Worm (Caenorhabditis elegans) whole organism, early embryonic: ENCODE measurements around the gene F16G10.3.

Experiments
- F13C5.2 ChIP-seq: sonication (generic microtip); optimal IDR thresholded peaks from 2 replicates; lab custom pipeline; 2017; ENCODE audit warnings: mild to moderate bottlenecking, missing genetic modification characterization, inconsistent platforms, missing compliant biosample characterization
- aly-1 ChIP-seq: sonication (generic microtip); optimal IDR thresholded peaks from 2 replicates; lab custom pipeline; 2016; ENCODE audit warnings: missing genetic modification characterization, missing compliant biosample characterization
- ama-1 ChIP-seq: fragments of 150-350 bp; optimal IDR thresholded peaks from 2 replicates; lab custom pipeline; 2014
- ceh-36 ChIP-seq: sonication (generic microtip); optimal IDR thresholded peaks from 2 replicates; lab custom pipeline; 2016; ENCODE audit warnings: missing genetic modification characterization, inconsistent platforms, missing compliant biosample characterization
- flt-1 ChIP-seq: fragments of 200-800 bp; sonication (Bioruptor generic); IDR thresholded peaks from 2 replicates; pipeline ENCODE4 v1.3.6; 2022; ENCODE audit warnings: missing genetic modification characterization, missing compliant biosample characterization
- hmbx-1 ChIP-seq: sonication (generic microtip); optimal IDR thresholded peaks from 2 replicates; lab custom pipeline; 2016; ENCODE audit warnings: mild to moderate bottlenecking, missing genetic modification characterization, missing compliant biosample characterization
- hmg-4 ChIP-seq: fragments of 200-800 bp; sonication (Bioruptor generic); optimal IDR thresholded peaks from 2 replicates; lab custom pipeline; 2018; ENCODE audit warnings: mild to moderate bottlenecking, missing genetic modification characterization, missing compliant biosample characterization
- hnd-1 ChIP-seq: sonication (generic microtip); optimal IDR thresholded peaks from 2 replicates; lab custom pipeline; 2016; ENCODE audit warnings: missing genetic modification characterization, missing compliant biosample characterization
- pes-1 ChIP-seq: fragments of 200-800 bp; sonication (Bioruptor generic); IDR thresholded peaks from 2 replicates; pipeline ENCODE4 v1.3.6; 2022; ENCODE audit warnings: missing genetic modification reagents, missing genetic modification characterization, missing compliant biosample characterization
- scrt-1 ChIP-seq: fragments of 200-800 bp; sonication (Bioruptor generic); IDR thresholded peaks from 2 replicates; pipeline ENCODE4 v1.3.6; 2022; ENCODE audit warnings: missing genetic modification characterization, missing compliant biosample characterization
- sea-1 ChIP-seq: fragments of 200-800 bp; sonication (Bioruptor generic); conservative IDR thresholded peaks from 2 replicates; pipeline ENCODE4 v1.3.6; 2022; ENCODE audit warnings: missing genetic modification characterization, missing compliant biosample characterization
- tbx-11 ChIP-seq: fragments of 200-800 bp; sonication (Bioruptor generic); IDR thresholded peaks from 2 replicates; pipeline ENCODE4 v1.3.6; 2022; ENCODE audit warnings: missing genetic modification characterization, missing compliant biosample characterization
- tra-4 ChIP-seq: sonication (generic microtip); optimal IDR thresholded peaks from 2 replicates; lab custom pipeline; 2017; ENCODE audit warnings: missing genetic modification characterization, missing compliant biosample characterization

ce11 chrII:2380174-2380573 is 8.0 kb downstream of the F16G10.3 start, which contains the start of gene F16G10.7:
- TF ChIP-seq ama-1 (lab: Kevin White, UChicago) (no peak), scrt-1 (GFP tag; lab: Robert Waterston, UW) (no peak), hmbx-1 (tag; lab: Kevin White, UChicago) (no peak), flt-1 (GFP tag; lab: Robert Waterston, UW) (no peak), F13C5.2 (tag; lab: Kevin White, UChicago) (no peak), hnd-1 (tag; lab: Kevin White, UChicago) (no peak), tra-4 (no peak), ceh-36 (tag; lab: Kevin White, UChicago) (no peak), aly-1 (tag; lab: Kevin White, UChicago) (no peak), sea-1 (GFP tag; lab: Robert Waterston, UW) (no peak), hmg-4 (GFP tag; lab: Kevin White, UChicago) (no peak), tbx-11 (GFP tag; lab: Robert Waterston, UW) (no peak), pes-1 (no peak)
